Worm (Caenorhabditis elegans) whole organism, mixed stage, embryonic: ENCODE results near the gene ttr-24.
A peak's percentile ranks its signal among the peaks of the same experiment; 100 is the strongest.

ENCODE experiments used
- bed-3 ChIP-seq: fragments of 200-800 bp; sonication (Bioruptor generic); optimal IDR thresholded peaks from 3 replicates; lab custom pipeline; 2018; ENCODE audit warnings: mild to moderate bottlenecking, missing genetic modification characterization, moderate library complexity, missing compliant biosample characterization
- blmp-1 ChIP-seq: fragments of 150-350 bp; optimal IDR thresholded peaks from 2 replicates; lab custom pipeline; 2014; ENCODE audit warnings: missing biosample characterization, missing genetic modification characterization
- ceh-39 ChIP-seq: fragments of 150-350 bp; optimal IDR thresholded peaks from 2 replicates; lab custom pipeline; 2014; ENCODE audit warnings: missing biosample characterization, missing genetic modification characterization
- ceh-43 ChIP-seq: fragments of 200-800 bp; sonication (Bioruptor generic); optimal IDR thresholded peaks from 2 replicates; lab custom pipeline; 2018; ENCODE audit warnings: mild to moderate bottlenecking, missing genetic modification characterization, moderate library complexity, missing compliant biosample characterization
- ces-1 ChIP-seq: fragments of 150-350 bp; optimal IDR thresholded peaks from 2 replicates; lab custom pipeline; 2014; ENCODE audit warnings: missing biosample characterization, missing genetic modification reagents, missing genetic modification characterization
- cnd-1 ChIP-seq: fragments of 200-800 bp; sonication (Bioruptor generic); optimal IDR thresholded peaks from 2 replicates; lab custom pipeline; 2018; ENCODE audit warnings: mild to moderate bottlenecking, missing genetic modification characterization, missing compliant biosample characterization
- drap-1 ChIP-seq: fragments of 200-800 bp; sonication (Bioruptor generic); optimal IDR thresholded peaks from 3 replicates; lab custom pipeline; 2018; ENCODE audit warnings: mild to moderate bottlenecking, missing genetic modification characterization, missing compliant biosample characterization
- elt-1 ChIP-seq: sonication (generic microtip); optimal IDR thresholded peaks from 2 replicates; lab custom pipeline; 2017; ENCODE audit warnings: missing genetic modification characterization, mild to moderate bottlenecking, missing compliant biosample characterization, antibody characterized with exemption, moderate library complexity, borderline replicate concordance; ENCODE audit not compliant: insufficient read depth
- elt-3 ChIP-seq: fragments of 150-350 bp; optimal IDR thresholded peaks from 2 replicates; lab custom pipeline; 2014; ENCODE audit warnings: missing biosample characterization, missing genetic modification characterization
- flh-1 ChIP-seq: fragments of 200-800 bp; sonication (Bioruptor generic); optimal IDR thresholded peaks from 2 replicates; lab custom pipeline; 2018; ENCODE audit warnings: mild to moderate bottlenecking, missing genetic modification characterization, moderate library complexity, missing compliant biosample characterization
- hlh-1 ChIP-seq: fragments of 150-350 bp; optimal IDR thresholded peaks from 2 replicates; lab custom pipeline; 2014; ENCODE audit warnings: missing biosample characterization, missing genetic modification reagents, missing genetic modification characterization
- lin-32 ChIP-seq: fragments of 200-800 bp; sonication (Bioruptor generic); optimal IDR thresholded peaks from 2 replicates; lab custom pipeline; 2018; ENCODE audit warnings: mild to moderate bottlenecking, missing genetic modification characterization, missing compliant biosample characterization
- lsy-2 ChIP-seq: fragments of 150-350 bp; optimal IDR thresholded peaks from 2 replicates; lab custom pipeline; 2014; ENCODE audit warnings: missing biosample characterization, missing genetic modification characterization
- mab-5 ChIP-seq: fragments of 150-350 bp; optimal IDR thresholded peaks from 2 replicates; lab custom pipeline; 2014; ENCODE audit warnings: missing biosample characterization, missing genetic modification characterization
- mep-1 ChIP-seq: fragments of 150-350 bp; optimal IDR thresholded peaks from 2 replicates; lab custom pipeline; 2017; ENCODE audit warnings: missing biosample characterization, missing genetic modification reagents, missing genetic modification characterization, inconsistent platforms
- mls-2 ChIP-seq: sonication (generic microtip); optimal IDR thresholded peaks from 2 replicates; lab custom pipeline; 2016; ENCODE audit warnings: mild to moderate bottlenecking, missing genetic modification characterization, moderate library complexity, missing compliant biosample characterization
- nhr-2 ChIP-seq: fragments of 150-350 bp; optimal IDR thresholded peaks from 2 replicates; lab custom pipeline; 2014; ENCODE audit warnings: missing biosample characterization, missing genetic modification characterization
- nhr-237 ChIP-seq: fragments of 150-350 bp; optimal IDR thresholded peaks from 2 replicates; lab custom pipeline; 2014; ENCODE audit warnings: missing biosample characterization, missing genetic modification characterization
- nhr-76 ChIP-seq: sonication (generic microtip); optimal IDR thresholded peaks from 2 replicates; lab custom pipeline; 2017; ENCODE audit warnings: missing biosample characterization, missing genetic modification characterization
- pha-4 ChIP-seq: fragments of 150-350 bp; optimal IDR thresholded peaks from 2 replicates; lab custom pipeline; 2018; ENCODE audit warnings: missing biosample characterization, missing genetic modification reagents, missing genetic modification characterization
- sem-2 ChIP-seq: fragments of 200-800 bp; sonication (Bioruptor generic); optimal IDR thresholded peaks from 2 replicates; lab custom pipeline; 2018; ENCODE audit warnings: mild to moderate bottlenecking, missing genetic modification characterization, missing compliant biosample characterization
- snpc-4 ChIP-seq: fragments of 150-350 bp; optimal IDR thresholded peaks from 2 replicates; lab custom pipeline; 2014; ENCODE audit warnings: missing biosample characterization, missing genetic modification characterization
- tbx-8 ChIP-seq: fragments of 200-800 bp; sonication (Bioruptor generic); optimal IDR thresholded peaks from 2 replicates; lab custom pipeline; 2018; ENCODE audit warnings: mild to moderate bottlenecking, missing genetic modification characterization, moderate library complexity, missing compliant biosample characterization
- unc-120 ChIP-seq: sonication (generic microtip); optimal IDR thresholded peaks from 2 replicates; lab custom pipeline; 2017; ENCODE audit warnings: missing genetic modification characterization, missing compliant biosample characterization; ENCODE audit not compliant: poor library complexity, severe bottlenecking
- unc-39 ChIP-seq: fragments of 150-350 bp; optimal IDR thresholded peaks from 2 replicates; lab custom pipeline; 2014; ENCODE audit warnings: missing biosample characterization, missing genetic modification characterization
- unc-62 ChIP-seq: fragments of 150-350 bp; optimal IDR thresholded peaks from 2 replicates; lab custom pipeline; 2014; ENCODE audit warnings: missing biosample characterization, missing genetic modification reagents, missing genetic modification characterization
- zip-8 ChIP-seq: fragments of 150-350 bp; optimal IDR thresholded peaks from 2 replicates; lab custom pipeline; 2014; ENCODE audit warnings: missing biosample characterization, missing genetic modification characterization

ttr-24 gene

DNA sequence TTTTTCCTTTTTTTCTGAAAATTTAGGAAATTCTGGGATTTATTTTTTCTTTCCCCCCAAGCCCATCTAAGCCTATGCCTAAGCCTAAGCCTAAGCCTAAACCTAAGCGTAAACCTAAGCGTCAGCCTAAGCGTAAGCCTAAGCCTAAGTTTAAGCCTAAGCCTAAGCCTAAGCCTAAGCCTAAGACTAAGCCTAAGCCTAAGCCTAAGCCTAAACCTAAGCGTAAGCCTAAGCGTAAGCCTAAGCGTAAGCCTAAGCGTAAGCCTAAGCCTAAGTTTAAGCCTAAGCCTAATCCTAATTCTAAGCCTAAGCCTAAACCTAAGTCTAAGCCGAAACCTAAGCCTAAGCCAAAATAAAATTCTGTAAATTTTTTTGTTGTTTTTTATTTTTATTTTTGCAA, 31.5 kb upstream of the ttr-24 start:
- no peak for TF ChIP-seq drap-1 (GFP tag; lab: Kevin White, UChicago)
- no peak for TF ChIP-seq blmp-1 (tag; lab: Kevin White, UChicago)
- no peak for TF ChIP-seq zip-8 (tag; lab: Kevin White, UChicago)
- TF ChIP-seq elt-3, result no peak
- no peak for TF ChIP-seq nhr-237 (tag; lab: Kevin White, UChicago)
- TF ChIP-seq snpc-4 (tag; lab: Kevin White, UChicago), result no peak
- TF ChIP-seq unc-120 (tag; lab: Kevin White, UChicago), result no peak
- no peak for TF ChIP-seq lin-32 (GFP tag; lab: Kevin White, UChicago)

- TF ChIP-seq elt-1 (tag; lab: Kevin White, UChicago) (no peak), zip-8 (tag; lab: Kevin White, UChicago) (peak; percentile 73)
Measured at ce11 chrV:18586954-18587353, 30.5 kb upstream of the ttr-24 start.

- no peak for TF ChIP-seq nhr-2
Measured at ce11 chrV:18585102-18585501, 28.7 kb upstream of the ttr-24 start.

DNA sequence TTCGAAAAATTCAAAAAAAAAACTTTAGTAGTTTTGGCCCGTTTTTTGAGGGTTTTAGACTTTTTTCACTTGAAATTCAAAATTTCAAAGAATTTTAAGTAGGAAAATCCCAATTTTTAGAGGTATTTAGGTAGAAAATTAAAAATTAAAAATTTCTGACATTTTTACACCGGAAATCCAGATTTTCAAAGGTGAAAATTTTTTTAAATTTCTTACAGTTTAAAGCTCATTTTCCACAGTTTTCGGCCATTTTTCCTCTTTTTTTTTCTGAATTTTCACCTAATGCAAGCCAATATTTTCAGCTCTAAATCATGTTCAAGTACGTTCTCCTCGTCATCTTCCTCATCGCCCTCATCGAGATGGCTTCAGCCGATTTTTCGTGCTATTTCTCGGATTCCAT, 25.9 kb upstream of the ttr-24 start, which contains the start of gene txt-14:
Gene txt-14 (plus strand): TSS at position 301 of the 400 bp plus-strand sequence.
- TF ChIP-seq unc-62 (no peak), ces-1 (GFP tag; lab: Kevin White, UChicago) (no peak)

ce11 chrV:18581393-18582113, 25.1 kb upstream of the ttr-24 start:
- TF ChIP-seq unc-62, result peak; percentile 98
- TF ChIP-seq pha-4, result no peak
- peak; percentile 90 for TF ChIP-seq unc-120 (tag; lab: Kevin White, UChicago)
- no peak for TF ChIP-seq cnd-1
- peak; percentile 100 for TF ChIP-seq hlh-1 (tag; lab: Kevin White, UChicago)
- no peak for TF ChIP-seq lsy-2 (tag; lab: Kevin White, UChicago)
- peak; percentile 55 for TF ChIP-seq mab-5

DNA sequence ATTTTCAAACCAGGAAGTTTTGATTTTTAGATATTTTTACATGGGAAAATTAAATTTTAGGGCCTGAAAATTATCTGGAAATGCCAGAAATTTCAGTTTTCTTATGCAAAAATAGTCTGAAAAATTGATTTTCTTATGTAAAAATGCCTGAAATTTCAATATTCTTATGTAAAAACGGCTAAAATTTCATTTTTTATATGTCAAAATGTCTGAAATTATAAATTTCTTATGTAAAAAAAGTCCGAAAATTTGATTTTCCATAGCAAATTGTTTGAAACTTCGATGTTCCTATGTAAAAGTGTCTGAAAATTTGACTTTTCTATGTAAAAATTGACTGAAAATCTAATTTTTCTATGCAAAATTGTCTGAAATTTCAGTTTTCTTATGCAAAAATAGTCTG, 23.2 kb upstream of the ttr-24 start, which contains the start of gene Y51A2D.13:
Gene Y51A2D.13 (minus strand): TSS at position 101 of the 400 bp plus-strand sequence.
- TF ChIP-seq nhr-76 (tag; lab: Kevin White, UChicago) (no peak), snpc-4 (tag; lab: Kevin White, UChicago) (no peak), lin-32 (GFP tag; lab: Kevin White, UChicago) (no peak), mls-2 (no peak), mep-1 (tag; lab: Kevin White, UChicago) (no peak), blmp-1 (tag; lab: Kevin White, UChicago) (no peak), ceh-43 (GFP tag; lab: Kevin White, UChicago) (no peak), unc-39 (tag; lab: Kevin White, UChicago) (no peak), sem-2 (GFP tag; lab: Kevin White, UChicago) (no peak)

DNA sequence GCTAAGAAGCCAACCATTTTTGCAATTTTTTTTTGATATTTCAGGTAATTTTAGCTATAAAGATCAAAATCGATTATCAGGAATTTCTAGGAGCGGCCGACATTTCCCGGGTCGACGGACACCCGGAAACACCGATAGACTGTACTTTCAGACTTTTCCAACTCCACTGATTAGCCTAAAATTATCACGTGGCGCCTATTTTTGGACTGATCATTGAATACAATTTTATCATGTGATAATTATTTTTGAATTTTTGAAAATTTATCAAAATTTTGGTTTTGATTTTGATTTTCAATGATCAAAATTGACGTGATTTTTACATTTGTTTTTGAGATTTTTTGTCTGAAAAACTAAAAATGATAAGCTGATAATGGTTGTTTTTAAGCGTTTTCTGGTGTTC, 21.9 kb upstream of the ttr-24 start:
- TF ChIP-seq snpc-4 (tag; lab: Kevin White, UChicago) (no peak), flh-1 (GFP tag; lab: Kevin White, UChicago) (no peak), bed-3 (GFP tag; lab: Kevin White, UChicago) (no peak), unc-120 (tag; lab: Kevin White, UChicago) (no peak), mep-1 (tag; lab: Kevin White, UChicago) (no peak), tbx-8 (GFP tag; lab: Kevin White, UChicago) (no peak), unc-62 (no peak), blmp-1 (tag; lab: Kevin White, UChicago) (no peak), nhr-237 (tag; lab: Kevin White, UChicago) (no peak), unc-39 (tag; lab: Kevin White, UChicago) (no peak), ceh-39 (tag; lab: Kevin White, UChicago) (no peak)
